Worm (Caenorhabditis elegans) whole organism, L1 larva: ENCODE measurements around the gene mig-5.
A peak's percentile ranks its signal among the peaks of the same experiment; 100 is the strongest.

Experiments
- C04F5.9 ChIP-seq: sonication (generic microtip); optimal IDR thresholded peaks from 2 replicates; lab custom pipeline; 2016; ENCODE audit warnings: missing genetic modification characterization, missing compliant biosample characterization
- F16B12.6 ChIP-seq: fragments of 150-350 bp; optimal IDR thresholded peaks from 2 replicates; lab custom pipeline; 2014; ENCODE audit warnings: missing biosample characterization, missing genetic modification characterization
- alr-1 ChIP-seq: fragments of 200-800 bp; sonication (Bioruptor generic); optimal IDR thresholded peaks from 2 replicates; lab custom pipeline; 2018; ENCODE audit warnings: borderline replicate concordance, mild to moderate bottlenecking, missing genetic modification characterization, missing compliant biosample characterization
- blmp-1 ChIP-seq: fragments of 150-350 bp; optimal IDR thresholded peaks from 2 replicates; lab custom pipeline; 2014; ENCODE audit warnings: missing biosample characterization, missing genetic modification characterization
- ceh-63 ChIP-seq: fragments of 200-800 bp; sonication (Bioruptor generic); optimal IDR thresholded peaks from 2 replicates; lab custom pipeline; 2018; ENCODE audit warnings: mild to moderate bottlenecking, missing genetic modification characterization, missing compliant biosample characterization
- ceh-88 ChIP-seq: fragments of 200-800 bp; sonication (Bioruptor generic); IDR thresholded peaks from 2 replicates; pipeline ENCODE4 v1.3.6; 2022; ENCODE audit warnings: missing genetic modification characterization, missing compliant biosample characterization
- dpl-1 ChIP-seq, 3 experiments: fragments of 150-350 bp in 2 of 3; sonication (generic microtip) in 1 of 3; optimal IDR thresholded peaks; 2 replicates each; lab custom pipeline; 2014 to 2017; ENCODE audit warnings: missing biosample characterization in 3 of 3, missing genetic modification characterization in 3 of 3, missing genetic modification reagents in 3 of 3
- dsc-1 ChIP-seq: sonication (generic microtip); optimal IDR thresholded peaks from 2 replicates; lab custom pipeline; 2016; ENCODE audit warnings: mild to moderate bottlenecking, missing genetic modification characterization, missing compliant biosample characterization
- efl-1 ChIP-seq, 4 experiments: fragments of 150-350 bp; optimal IDR thresholded peaks in 3 of 4; peaks in 1 of 4; 1 replicate in 1 of 4; 2 replicates in 3 of 4; lab custom pipeline; 2014; ENCODE audit warnings: missing biosample characterization in 2 of 4, missing genetic modification characterization in 2 of 4, missing genetic modification reagents in 2 of 4
- elt-2 ChIP-seq: sonication (generic microtip); optimal IDR thresholded peaks from 2 replicates; lab custom pipeline; 2016; ENCODE audit warnings: missing genetic modification characterization, mild to moderate bottlenecking, inconsistent platforms, missing compliant biosample characterization, missing genetic modification reagents
- elt-3 ChIP-seq, 6 experiments: fragments of 150-350 bp in 1 of 6; sonication (generic microtip); optimal IDR thresholded peaks; 2 replicates each; lab custom pipeline; 2017 to 2018; ENCODE audit warnings: missing biosample characterization in 6 of 6, missing genetic modification characterization in 6 of 6, inconsistent platforms in 1 of 6
- fkh-4 ChIP-seq: sonication (generic microtip); optimal IDR thresholded peaks from 2 replicates; lab custom pipeline; 2016; ENCODE audit warnings: missing compliant biosample characterization, missing genetic modification characterization, borderline replicate concordance
- hlh-4 ChIP-seq: sonication (generic microtip); optimal IDR thresholded peaks from 2 replicates; lab custom pipeline; 2016; ENCODE audit warnings: mild to moderate bottlenecking, missing genetic modification characterization, missing compliant biosample characterization
- hpl-2 ChIP-seq: fragments of 150-350 bp; optimal IDR thresholded peaks from 2 replicates; lab custom pipeline; 2014; ENCODE audit warnings: missing biosample characterization, missing genetic modification reagents, missing genetic modification characterization
- lin-13 ChIP-seq: fragments of 150-350 bp; optimal IDR thresholded peaks from 2 replicates; lab custom pipeline; 2014; ENCODE audit warnings: missing biosample characterization, missing genetic modification reagents, missing genetic modification characterization
- lin-14 ChIP-seq: fragments of 200-800 bp; sonication (Bioruptor generic); optimal IDR thresholded peaks from 2 replicates; lab custom pipeline; 2018; ENCODE audit warnings: mild to moderate bottlenecking, missing genetic modification characterization, moderate library complexity, missing compliant biosample characterization
- lin-39 ChIP-seq: fragments of 150-350 bp; optimal IDR thresholded peaks from 2 replicates; lab custom pipeline; 2014; ENCODE audit warnings: missing biosample characterization, missing genetic modification reagents, missing genetic modification characterization
- nhr-19 ChIP-seq: fragments of 200-800 bp; sonication (Bioruptor generic); conservative IDR thresholded peaks from 2 replicates; pipeline ENCODE4 v1.3.6; 2022; ENCODE audit warnings: missing genetic modification characterization, missing compliant biosample characterization
- nhr-237 ChIP-seq: fragments of 150-350 bp; optimal IDR thresholded peaks from 2 replicates; lab custom pipeline; 2014; ENCODE audit warnings: missing biosample characterization, missing genetic modification characterization
- nhr-71 ChIP-seq: sonication (generic microtip); optimal IDR thresholded peaks from 2 replicates; lab custom pipeline; 2016; ENCODE audit warnings: mild to moderate bottlenecking, missing genetic modification characterization, moderate library complexity, missing compliant biosample characterization
- nhr-77 ChIP-seq: fragments of 150-350 bp; optimal IDR thresholded peaks from 2 replicates; lab custom pipeline; 2014; ENCODE audit warnings: missing biosample characterization, missing genetic modification characterization
- nhr-85 ChIP-seq: sonication (generic microtip); peaks from one replicate; lab custom pipeline; 2016; ENCODE audit warnings: missing genetic modification characterization, inconsistent platforms, missing compliant biosample characterization
- pag-3 ChIP-seq: sonication (generic microtip); optimal IDR thresholded peaks from 2 replicates; lab custom pipeline; 2017; ENCODE audit warnings: missing genetic modification characterization, mild to moderate bottlenecking, missing compliant biosample characterization, antibody characterized with exemption, borderline replicate concordance; ENCODE audit not compliant: insufficient read depth
- sup-37 ChIP-seq: fragments of 200-800 bp; sonication (Bioruptor generic); optimal IDR thresholded peaks from 2 replicates; lab custom pipeline; 2018; ENCODE audit warnings: mild to moderate bottlenecking, missing genetic modification characterization, missing compliant biosample characterization
- tbx-2 ChIP-seq: sonication (generic microtip); optimal IDR thresholded peaks from 2 replicates; lab custom pipeline; 2016; ENCODE audit warnings: missing genetic modification characterization, missing compliant biosample characterization
- tlp-1 ChIP-seq: fragments of 150-350 bp; optimal IDR thresholded peaks from 2 replicates; lab custom pipeline; 2014; ENCODE audit warnings: missing biosample characterization, missing genetic modification characterization
- unc-130 ChIP-seq: fragments of 150-350 bp; optimal IDR thresholded peaks from 2 replicates; lab custom pipeline; 2017; ENCODE audit warnings: missing biosample characterization, missing genetic modification characterization, inconsistent platforms
- unc-86 ChIP-seq: sonication (generic microtip); optimal IDR thresholded peaks from 2 replicates; lab custom pipeline; 2016; ENCODE audit warnings: missing genetic modification characterization, missing compliant biosample characterization
- xbp-1 ChIP-seq: sonication (generic microtip); optimal IDR thresholded peaks from 2 replicates; lab custom pipeline; 2016; ENCODE audit warnings: missing genetic modification characterization, missing compliant biosample characterization
- ztf-11 ChIP-seq, 2 experiments: sonication (generic microtip); optimal IDR thresholded peaks; 2 replicates each; lab custom pipeline; 2016 to 2017; ENCODE audit warnings: missing genetic modification characterization in 2 of 2, missing biosample characterization in 1 of 2, missing compliant biosample characterization in 1 of 2

mig-5 gene

DNA sequence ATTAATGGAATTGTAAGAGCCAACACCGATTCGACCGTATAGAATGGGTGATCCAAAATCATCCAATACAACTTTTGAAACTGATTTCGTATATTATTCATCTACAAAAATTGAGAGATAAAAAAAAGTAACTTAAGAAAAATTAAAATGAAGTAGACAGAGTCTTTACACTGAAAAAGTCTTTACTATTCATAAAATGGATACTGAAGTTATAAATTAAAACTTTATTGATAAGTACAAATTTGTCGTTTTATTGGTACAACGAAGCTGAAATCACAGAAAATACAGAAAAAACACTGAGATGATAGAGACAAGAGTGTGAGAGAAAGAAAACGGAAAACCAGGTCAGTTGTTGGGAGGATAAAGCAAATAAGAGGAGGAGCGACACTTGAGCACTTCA lies 29.5 kb upstream of the mig-5 start, which contains the start of gene M110.10:
M110.10 (minus strand) TSS at position 101 of the 400 bp plus-strand sequence.
- TF ChIP-seq nhr-19, result no peak
- no peak for TF ChIP-seq tlp-1 (tag; lab: Kevin White, UChicago)

DNA sequence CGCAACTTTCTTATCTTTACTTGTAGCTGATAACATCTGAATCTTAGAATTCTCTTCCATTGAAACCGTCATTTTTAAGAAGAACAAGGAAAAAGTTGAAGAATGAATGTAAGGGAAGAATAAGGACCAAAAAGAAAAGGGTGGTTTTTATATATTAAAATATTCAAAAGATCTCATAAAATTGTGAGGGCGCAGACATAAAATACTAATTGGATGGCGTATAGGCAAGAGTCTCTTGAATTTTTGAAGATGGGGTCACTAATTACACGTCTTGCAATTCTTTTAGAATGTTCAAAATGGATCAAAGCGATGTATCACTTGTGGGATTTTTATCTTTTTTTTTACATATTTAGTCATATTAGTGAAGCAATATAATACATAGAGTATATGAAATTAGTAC lies 27.9 kb upstream of the mig-5 start, which contains the start of gene twk-3:
twk-3 (minus strand) TSS at position 101 of the 400 bp plus-strand sequence.
- no peak for TF ChIP-seq tbx-2 (tag; lab: Kevin White, UChicago)
- TF ChIP-seq nhr-77 (tag; lab: Kevin White, UChicago), result no peak
- TF ChIP-seq, all 84 proteins: peak for 0

DNA sequence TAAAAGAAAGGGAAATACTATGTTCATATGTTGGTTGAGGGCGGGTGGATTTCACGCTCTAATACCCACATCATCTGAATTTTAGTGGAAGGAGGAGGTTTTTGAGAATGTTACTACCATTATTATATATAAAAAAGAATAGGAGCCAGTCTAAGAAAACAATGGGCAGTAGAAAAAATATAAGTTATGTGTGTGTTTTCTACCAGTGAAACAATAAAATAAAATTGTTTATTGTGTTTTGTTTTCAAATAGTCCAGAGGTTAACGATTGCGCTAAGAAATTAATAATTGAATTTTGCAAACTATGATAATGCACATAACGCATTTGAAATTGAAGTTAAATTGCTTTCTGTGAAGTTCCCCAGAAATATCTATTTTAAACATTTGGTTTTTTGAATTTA lies 24.7 kb upstream of the mig-5 start, which contains the start of gene M110.8:
M110.8 (minus strand) TSS at position 101 of the 400 bp plus-strand sequence.
- TF ChIP-seq fkh-4 (no peak), dpl-1 (GFP tag; optimal IDR thresholded peaks at IDR 0.05; lab: Kevin White, UChicago) (no peak), ztf-11 (tag; optimal IDR thresholded peaks at IDR 0.05; lab: Kevin White, UChicago) (no peak), unc-86 (no peak), dsc-1 (tag; lab: Kevin White, UChicago) (no peak), ceh-63 (no peak), C04F5.9 (tag; lab: Kevin White, UChicago) (no peak), blmp-1 (tag; lab: Kevin White, UChicago) (no peak), sup-37 (GFP tag; lab: Kevin White, UChicago) (no peak), alr-1 (no peak), elt-2 (tag; lab: Kevin White, UChicago) (no peak)

DNA sequence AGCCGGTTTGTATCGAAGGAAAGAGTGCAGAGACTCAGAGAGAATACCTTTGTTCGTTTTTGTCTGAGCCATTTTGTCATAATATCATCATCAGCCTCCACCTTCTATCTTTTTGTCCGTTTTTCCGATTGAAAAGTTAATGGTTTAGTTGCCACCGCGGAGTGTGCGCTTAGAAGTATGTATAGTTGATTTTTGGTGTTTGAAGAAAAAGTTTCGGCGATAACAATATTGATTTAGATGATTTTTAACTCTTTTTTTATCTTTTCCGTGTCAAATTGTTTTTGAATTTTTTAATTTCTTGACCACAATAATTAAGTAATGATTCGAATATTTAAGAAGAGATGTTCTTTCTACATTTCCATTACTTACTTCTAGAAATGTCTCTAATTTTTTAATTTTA lies 20.8 kb upstream of the mig-5 start:
- TF ChIP-seq elt-2 (tag; lab: Kevin White, UChicago) (peak; percentile 30), efl-1 (optimal IDR thresholded peaks at IDR 0.05; lab: Kevin White, UChicago) (no peak), efl-1 (GFP tag; optimal IDR thresholded peaks at IDR 0.05 in 1 of 2; lab: Kevin White, UChicago) (peak in 1 of 2 experiments; percentile 79), lin-39 (no peak)
- TF ChIP-seq, all 84 proteins: peak for 2

DNA sequence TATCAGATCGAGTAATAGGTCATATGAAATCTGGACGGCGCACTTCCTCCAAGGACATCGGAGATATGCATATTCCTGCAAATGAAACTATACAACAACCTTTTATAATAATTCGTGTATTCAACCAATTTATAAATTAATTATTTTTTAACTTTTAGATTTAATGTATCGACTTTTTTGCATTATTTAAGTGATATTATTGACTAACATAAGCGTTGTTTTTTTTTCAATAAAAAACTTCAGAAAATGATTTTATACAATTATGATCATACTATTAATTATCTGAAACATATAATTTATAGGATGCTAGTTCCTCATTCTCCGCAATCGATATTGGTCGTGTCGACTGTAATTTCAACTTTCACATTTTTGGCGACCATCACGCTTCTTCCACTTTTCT lies 19.2 kb upstream of the mig-5 start, which contains the start of gene col-76:
col-76 (plus strand) TSS at position 301 of the 400 bp plus-strand sequence.
- TF ChIP-seq nhr-237, result no peak
- no peak for TF ChIP-seq hpl-2
- TF ChIP-seq F16B12.6 (tag; lab: Kevin White, UChicago), result no peak
- TF ChIP-seq hlh-4 (tag; lab: Kevin White, UChicago), result no peak

DNA sequence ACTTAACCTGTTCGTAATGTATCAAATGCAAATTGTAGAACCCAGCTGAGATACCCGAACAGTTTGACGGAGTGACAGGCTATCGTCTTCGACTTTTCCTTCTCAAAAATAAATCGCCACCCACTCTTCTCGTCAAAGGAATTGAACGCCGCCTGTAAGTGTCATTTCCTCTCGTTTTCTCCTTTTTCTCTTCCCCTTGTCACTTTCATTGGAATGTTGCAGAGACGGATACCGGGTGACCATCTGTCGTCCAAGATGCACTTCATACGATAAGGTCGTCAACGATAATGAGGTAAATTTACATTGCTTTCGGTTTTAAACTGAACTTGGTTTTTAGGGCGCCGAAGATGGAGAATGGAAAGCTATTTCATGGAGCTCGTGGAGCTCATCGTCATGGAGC lies 15.0 kb upstream of the mig-5 start:
- TF ChIP-seq elt-2 (tag; lab: Kevin White, UChicago), result no peak
- TF ChIP-seq ceh-63, result no peak
- no peak for TF ChIP-seq pag-3 (tag; lab: Kevin White, UChicago)
- TF ChIP-seq nhr-71, result no peak
- TF ChIP-seq lin-14 (GFP tag; lab: Kevin White, UChicago), result peak; percentile 34
- TF ChIP-seq tbx-2 (tag; lab: Kevin White, UChicago), result no peak
- peak; percentile 100 for TF ChIP-seq blmp-1 (tag; lab: Kevin White, UChicago)
- no peak for TF ChIP-seq unc-130 (tag; lab: Kevin White, UChicago)
- TF ChIP-seq lin-13 (GFP tag; lab: Kevin White, UChicago), result no peak
- TF ChIP-seq xbp-1 (tag; lab: Kevin White, UChicago), result no peak
- peak; percentile 30 for TF ChIP-seq nhr-85 (tag; lab: Kevin White, UChicago)
- TF ChIP-seq elt-3 (tag; optimal IDR thresholded peaks at IDR 0.05; lab: Kevin White, UChicago), result peak in 1 of 6 experiments; percentile 27
- TF ChIP-seq ceh-88, result no peak
